Fruit fly (Drosophila melanogaster) whole organism, embryonic: ENCODE results near the gene CG2540.

ENCODE experiments used
- Atf6 ChIP-seq: fragments of 200-800 bp; sonication (Bioruptor generic); IDR thresholded peaks from 2 replicates; pipeline ENCODE4 v1.3.6; 2022; ENCODE audit warnings: missing biosample characterization, missing genetic modification characterization
- BtbVII ChIP-seq: fragments of 200-800 bp; sonication (Bioruptor generic); optimal IDR thresholded peaks from 3 replicates; lab custom pipeline; 2017; ENCODE audit warnings: missing biosample characterization, mild to moderate bottlenecking, missing genetic modification characterization
- CG10267 ChIP-seq: fragments of 200-800 bp; sonication (Bioruptor generic); optimal IDR thresholded peaks from 2 replicates; lab custom pipeline; 2018; ENCODE audit warnings: missing biosample characterization, mild to moderate bottlenecking, missing genetic modification characterization, moderate library complexity
- CG10565 ChIP-seq: fragments of 200-800 bp; sonication (Bioruptor generic); optimal IDR thresholded peaks from 3 replicates; lab custom pipeline; 2016; ENCODE audit warnings: missing biosample characterization, mild to moderate bottlenecking, missing genetic modification characterization
- CG13287 ChIP-seq: fragments of 200-800 bp; sonication (Bioruptor generic); IDR thresholded peaks from 2 replicates; pipeline ENCODE4 v1.3.6; 2022; ENCODE audit warnings: missing biosample characterization, missing genetic modification characterization; ENCODE audit not compliant: partially characterized antibody
- CG13296 ChIP-seq: fragments of 200-800 bp; sonication (Bioruptor generic); optimal IDR thresholded peaks from 3 replicates; lab custom pipeline; 2018; ENCODE audit warnings: missing biosample characterization, mild to moderate bottlenecking, missing genetic modification characterization
- CG13775 ChIP-seq: fragments of 200-800 bp; sonication (Bioruptor generic); optimal IDR thresholded peaks from 3 replicates; lab custom pipeline; 2017; ENCODE audit warnings: missing biosample characterization, mild to moderate bottlenecking, missing genetic modification characterization
- CG15269 ChIP-seq: fragments of 200-800 bp; sonication (Bioruptor generic); optimal IDR thresholded peaks from 2 replicates; lab custom pipeline; 2018; ENCODE audit warnings: missing biosample characterization, mild to moderate bottlenecking, missing genetic modification characterization, moderate library complexity
- CG1647 ChIP-seq: fragments of 200-800 bp; sonication (Bioruptor generic); optimal IDR thresholded peaks from 3 replicates; lab custom pipeline; 2016; ENCODE audit warnings: missing biosample characterization, missing genetic modification characterization
- CG2199 ChIP-seq: fragments of 200-800 bp; sonication (Bioruptor generic); IDR thresholded peaks from 3 replicates; pipeline ENCODE4 v1.3.6; 2022; ENCODE audit warnings: missing biosample characterization, missing genetic modification characterization
- CG30403 ChIP-seq: fragments of 200-800 bp; sonication (Bioruptor generic); optimal IDR thresholded peaks from 3 replicates; lab custom pipeline; 2016; ENCODE audit warnings: missing biosample characterization, missing genetic modification characterization
- CG31365 ChIP-seq: fragments of 200-800 bp; sonication (Bioruptor generic); optimal IDR thresholded peaks from 2 replicates; lab custom pipeline; 2018; ENCODE audit warnings: missing biosample characterization, mild to moderate bottlenecking, missing genetic modification characterization
- CG31441 ChIP-seq: fragments of 200-800 bp; sonication (Bioruptor generic); IDR thresholded peaks from 2 replicates; pipeline ENCODE4 v1.3.6; 2022; ENCODE audit warnings: missing biosample characterization, missing genetic modification characterization
- CG4707 ChIP-seq: fragments of 200-800 bp; sonication (Bioruptor generic); optimal IDR thresholded peaks from 2 replicates; lab custom pipeline; 2018; ENCODE audit warnings: missing biosample characterization, mild to moderate bottlenecking, missing genetic modification characterization, moderate library complexity
- CG4820 ChIP-seq: fragments of 200-800 bp; sonication (Bioruptor generic); optimal IDR thresholded peaks from 3 replicates; lab custom pipeline; 2016; ENCODE audit warnings: missing biosample characterization, missing genetic modification characterization
- CG6272 ChIP-seq: fragments of 200-800 bp; sonication (Bioruptor generic); IDR thresholded peaks from 2 replicates; pipeline ENCODE4 v1.3.6; 2022; ENCODE audit warnings: missing biosample characterization, missing genetic modification characterization
- CG7556 ChIP-seq: fragments of 200-800 bp; sonication (Bioruptor generic); optimal IDR thresholded peaks from 2 replicates; lab custom pipeline; 2017; ENCODE audit warnings: missing biosample characterization, mild to moderate bottlenecking, missing genetic modification characterization
- CG7839 ChIP-seq: fragments of 200-800 bp; sonication (Bioruptor generic); optimal IDR thresholded peaks from 3 replicates; lab custom pipeline; 2018; ENCODE audit warnings: missing biosample characterization, mild to moderate bottlenecking, missing genetic modification characterization, moderate library complexity
- CG8290 ChIP-seq, 3 experiments: fragments of 200-800 bp; sonication (Bioruptor generic); optimal IDR thresholded peaks; 2 replicates each; lab custom pipeline; 2016 to 2019; ENCODE audit warnings: missing biosample characterization in 3 of 3, missing genetic modification characterization in 3 of 3, mild to moderate bottlenecking in 2 of 3, moderate library complexity in 1 of 3
- CG9215 ChIP-seq: fragments of 200-800 bp; sonication (Bioruptor generic); IDR thresholded peaks from 2 replicates; pipeline ENCODE4 v1.3.6; 2022; ENCODE audit warnings: missing biosample characterization, missing genetic modification characterization
- Drgx ChIP-seq: fragments of 200-800 bp; sonication (Bioruptor generic); IDR thresholded peaks from 2 replicates; pipeline ENCODE4 v1.3.6; 2022; ENCODE audit warnings: missing biosample characterization, missing genetic modification characterization
- GATAe ChIP-seq: fragments of 200-800 bp; sonication (Bioruptor generic); conservative IDR thresholded peaks from 2 replicates; pipeline ENCODE4 v1.3.6; 2022; ENCODE audit warnings: missing biosample characterization, missing genetic modification characterization
- Gsc ChIP-seq: fragments of 200-800 bp; sonication (Bioruptor generic); IDR thresholded peaks from 2 replicates; pipeline ENCODE4 v1.3.6; 2022; ENCODE audit warnings: missing biosample characterization, missing genetic modification characterization
- Hand ChIP-seq: fragments of 200-800 bp; sonication (Bioruptor generic); optimal IDR thresholded peaks from 2 replicates; lab custom pipeline; 2017; ENCODE audit warnings: mild to moderate bottlenecking, missing biosample characterization, missing genetic modification reagents, missing genetic modification characterization
- Hr51 ChIP-seq, 2 experiments: fragments of 200-800 bp; sonication (Bioruptor generic); optimal IDR thresholded peaks; 2 replicates in 1 of 2; 3 replicates in 1 of 2; lab custom pipeline; 2016 to 2018; ENCODE audit warnings: missing biosample characterization in 2 of 2, missing genetic modification characterization in 2 of 2, mild to moderate bottlenecking in 1 of 2, moderate library complexity in 1 of 2
- MBD-R2 ChIP-seq: fragments of 200-800 bp; sonication (Bioruptor generic); IDR thresholded peaks from 2 replicates; pipeline ENCODE4 v1.3.6; 2022; ENCODE audit warnings: missing biosample characterization, missing genetic modification characterization
- Meics ChIP-seq: fragments of 200-800 bp; sonication (Bioruptor generic); optimal IDR thresholded peaks from 2 replicates; lab custom pipeline; 2017; ENCODE audit warnings: missing biosample characterization, mild to moderate bottlenecking, missing genetic modification characterization
- NC2β ChIP-seq: fragments of 200-800 bp; sonication (Bioruptor generic); optimal IDR thresholded peaks from 2 replicates; lab custom pipeline; 2016; ENCODE audit warnings: missing biosample characterization, missing genetic modification characterization
- Pdp1 ChIP-seq, 2 experiments: fragments of 200-800 bp; sonication (Bioruptor generic); optimal IDR thresholded peaks; 3 replicates each; lab custom pipeline; 2016; ENCODE audit warnings: missing biosample characterization in 2 of 2, missing genetic modification characterization in 2 of 2, mild to moderate bottlenecking in 1 of 2, moderate library complexity in 1 of 2
- Sox100B ChIP-seq: fragments of 200-800 bp; sonication (Bioruptor generic); optimal IDR thresholded peaks from 3 replicates; lab custom pipeline; 2018; ENCODE audit warnings: missing biosample characterization, mild to moderate bottlenecking, missing genetic modification characterization
- Taf1 ChIP-seq: fragments of 200-800 bp; sonication (Bioruptor generic); IDR thresholded peaks from 2 replicates; pipeline ENCODE4 v1.3.6; 2022; ENCODE audit warnings: missing biosample characterization, missing genetic modification characterization
- Trl ChIP-seq, 3 experiments: fragments of >200 bp in 2 of 3; fragments of 200-800 bp in 1 of 3; sonication (Bioruptor generic) in 1 of 3; optimal IDR thresholded peaks; 2 replicates in 1 of 3; 3 replicates in 2 of 3; lab custom pipeline; 2016 to 2017; ENCODE audit warnings: missing biosample characterization in 1 of 3, missing genetic modification characterization in 1 of 3
- ash1 ChIP-seq: fragments of 200-800 bp; sonication (Bioruptor generic); optimal IDR thresholded peaks from 2 replicates; lab custom pipeline; 2018; ENCODE audit warnings: missing biosample characterization, mild to moderate bottlenecking, missing genetic modification characterization
- bbx ChIP-seq: fragments of 200-800 bp; sonication (Bioruptor generic); IDR thresholded peaks from 2 replicates; pipeline ENCODE4 v1.3.6; 2022; ENCODE audit warnings: missing biosample characterization, missing genetic modification characterization; ENCODE audit not compliant: partially characterized antibody
- cg ChIP-seq: fragments of 200-800 bp; sonication (Bioruptor generic); optimal IDR thresholded peaks from 3 replicates; lab custom pipeline; 2019; ENCODE audit warnings: missing biosample characterization, mild to moderate bottlenecking, missing genetic modification characterization, moderate library complexity
- chif ChIP-seq, 2 experiments: fragments of 200-800 bp; sonication (Bioruptor generic); optimal IDR thresholded peaks; 3 replicates each; lab custom pipeline; 2016; ENCODE audit warnings: missing biosample characterization in 2 of 2, missing genetic modification characterization in 2 of 2
- chinmo ChIP-seq: fragments of 200-800 bp; sonication (Bioruptor generic); IDR thresholded peaks from 4 replicates; pipeline ENCODE4 v1.3.6; 2022; ENCODE audit warnings: missing biosample characterization, missing genetic modification characterization; ENCODE audit not compliant: partially characterized antibody
- gcm ChIP-seq: fragments of 200-800 bp; sonication (Bioruptor generic); optimal IDR thresholded peaks from 2 replicates; lab custom pipeline; 2019; ENCODE audit warnings: missing biosample characterization, mild to moderate bottlenecking, missing genetic modification characterization, moderate library complexity
- grau ChIP-seq: fragments of 200-800 bp; optimal IDR thresholded peaks from 3 replicates; lab custom pipeline; 2019; ENCODE audit warnings: missing biosample characterization, mild to moderate bottlenecking, missing genetic modification characterization, moderate library complexity
- hth ChIP-seq: fragments of >200 bp; optimal IDR thresholded peaks from 2 replicates; lab custom pipeline; 2017; ENCODE audit warnings: inconsistent platforms
- jing ChIP-seq: fragments of 200-800 bp; sonication (Bioruptor generic); optimal IDR thresholded peaks from 2 replicates; lab custom pipeline; 2018; ENCODE audit warnings: missing biosample characterization, mild to moderate bottlenecking, missing genetic modification characterization
- lab ChIP-seq: fragments of 200-800 bp; sonication (Bioruptor generic); optimal IDR thresholded peaks from 3 replicates; lab custom pipeline; 2017; ENCODE audit warnings: missing biosample characterization, missing genetic modification characterization, mild to moderate bottlenecking, moderate library complexity, missing genetic modification reagents
- luna ChIP-seq: fragments of 200-800 bp; sonication (Bioruptor generic); optimal IDR thresholded peaks from 2 replicates; lab custom pipeline; 2016; ENCODE audit warnings: missing biosample characterization, missing genetic modification characterization
- pita ChIP-seq: fragments of 200-800 bp; sonication (Bioruptor generic); optimal IDR thresholded peaks from 2 replicates; lab custom pipeline; 2017; ENCODE audit warnings: missing biosample characterization, mild to moderate bottlenecking, missing genetic modification characterization
- shn ChIP-seq: fragments of 200-800 bp; sonication (Bioruptor generic); optimal IDR thresholded peaks from 3 replicates; lab custom pipeline; 2016; ENCODE audit warnings: missing biosample characterization, missing genetic modification characterization
- sima ChIP-seq: fragments of 200-800 bp; sonication (Bioruptor generic); optimal IDR thresholded peaks from 2 replicates; lab custom pipeline; 2016; ENCODE audit warnings: missing biosample characterization, missing genetic modification characterization
- so ChIP-seq: fragments of 200-800 bp; sonication (Bioruptor generic); IDR thresholded peaks from 3 replicates; pipeline ENCODE4 v1.3.6; 2022; ENCODE audit warnings: missing biosample characterization, missing genetic modification characterization
- ssp ChIP-seq: fragments of 200-800 bp; sonication (Bioruptor generic); IDR thresholded peaks from 2 replicates; pipeline ENCODE4 v1.3.6; 2022; ENCODE audit warnings: missing biosample characterization, missing genetic modification characterization
- stwl ChIP-seq: fragments of 200-800 bp; sonication (Bioruptor generic); optimal IDR thresholded peaks from 3 replicates; lab custom pipeline; 2018; ENCODE audit warnings: missing biosample characterization, mild to moderate bottlenecking, missing genetic modification characterization, moderate library complexity
- zfh2 ChIP-seq: fragments of 200-800 bp; sonication (Bioruptor generic); optimal IDR thresholded peaks from 2 replicates; lab custom pipeline; 2016; ENCODE audit warnings: missing biosample characterization, missing genetic modification characterization

The CG2540 gene

DNA sequence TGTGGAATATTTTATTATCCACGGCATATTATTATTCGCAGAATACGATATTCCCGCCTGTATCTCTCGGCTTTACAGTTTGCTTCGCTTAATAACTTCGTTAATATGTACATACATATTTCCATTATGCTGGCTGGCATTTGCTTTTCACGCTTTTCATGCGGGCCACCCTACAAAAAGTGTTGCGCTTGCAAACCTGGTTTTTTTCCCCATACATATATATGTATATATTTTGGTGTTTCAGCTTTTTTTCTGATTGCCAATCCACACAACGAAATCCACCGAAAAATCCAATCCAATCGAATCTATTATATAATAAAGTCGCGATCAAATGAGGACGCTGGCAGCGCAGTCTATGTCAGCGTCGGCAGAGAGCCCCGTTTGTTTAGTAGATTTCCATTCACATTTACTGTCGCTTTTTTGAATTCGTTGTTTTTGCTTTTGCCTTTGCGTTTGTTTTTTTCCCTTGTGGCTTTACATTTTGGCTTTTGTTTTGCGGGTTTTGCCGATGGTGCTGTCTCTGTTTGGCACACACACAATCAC, 36.2 kb downstream of the CG2540 start (continued):
- TF ChIP-seq gcm (GFP tag; lab: Kevin White, UChicago) (peak; percentile 76), CG30403 (GFP tag; lab: Kevin White, UChicago) (peak; percentile 5), CG15269 (tag; lab: Kevin White, UChicago) (peak; percentile 40), shn (GFP tag; lab: Kevin White, UChicago) (no peak), CG8290 (GFP tag; optimal IDR thresholded peaks at IDR 0.05; lab: Kevin White, UChicago) (no peak), CG8290 (tag; optimal IDR thresholded peaks at IDR 0.05; lab: Kevin White, UChicago) (no peak), chinmo (GFP tag; lab: Robert Waterston, UW) (peak; percentile 87; the same call in 2 of the 4 replicates), CG10267 (tag; lab: Kevin White, UChicago) (no peak), Hr51 (GFP tag; optimal IDR thresholded peaks at IDR 0.05; lab: Kevin White, UChicago) (peak in 1 of 2 experiments; percentile 6), BtbVII (GFP tag; lab: Kevin White, UChicago) (no peak), CG7556 (GFP tag; lab: Kevin White, UChicago) (peak; percentile 26), CG13775 (GFP tag; lab: Kevin White, UChicago) (peak; percentile 44), ssp (GFP tag; lab: Robert Waterston, UW) (no peak), CG4820 (GFP tag; lab: Kevin White, UChicago) (no peak), CG2199 (no peak), CG4707 (GFP tag; lab: Kevin White, UChicago) (no peak), CG9215 (no peak), Pdp1 (GFP tag; optimal IDR thresholded peaks at IDR 0.05; lab: Kevin White, UChicago) (peak in 1 of 2 experiments; percentile 86), chif (GFP tag; optimal IDR thresholded peaks at IDR 0.05; lab: Kevin White, UChicago) (no peak), CG10565 (GFP tag; lab: Kevin White, UChicago) (no peak), Taf1 (GFP tag; lab: Robert Waterston, UW) (no peak), CG7839 (tag; lab: Kevin White, UChicago) (peak; percentile 9), luna (GFP tag; lab: Kevin White, UChicago) (no peak), Sox100B (GFP tag; lab: Kevin White, UChicago) (peak; percentile 13), so (GFP tag; lab: Robert Waterston, UW) (0 out of 3 replicates have a peak, but pooled peaks have one; percentile 5), CG13287 (no peak), sima (GFP tag; lab: Kevin White, UChicago) (no peak), CG31365 (tag; lab: Kevin White, UChicago) (no peak), lab (GFP tag; lab: Kevin White, UChicago) (no peak), hth (no peak), grau (tag; lab: Kevin White, UChicago) (peak; percentile 7), GATAe (no peak), CG31441 (0 out of 2 replicates have a peak, but pooled peaks have one; percentile 4), pita (GFP tag; lab: Kevin White, UChicago) (no peak), stwl (tag; lab: Kevin White, UChicago) (no peak), Meics (GFP tag; lab: Kevin White, UChicago) (peak; percentile 31)

- TF ChIP-seq Atf6 (GFP tag; lab: Robert Waterston, UW) (peak; percentile 94), ash1 (GFP tag; lab: Kevin White, UChicago) (peak; percentile 61), Trl (optimal IDR thresholded peaks at IDR 0.05; lab: Kevin White, UChicago) (peak; percentile 23 to 42), Trl (GFP tag; optimal IDR thresholded peaks at IDR 0.05; lab: Kevin White, UChicago) (peak; percentile 80), bbx (GFP tag; lab: Robert Waterston, UW) (no peak), CG6272 (GFP tag; lab: Robert Waterston, UW) (peak; percentile 88), jing (peak; percentile 63), CG1647 (GFP tag; lab: Kevin White, UChicago) (peak; percentile 85), CG13296 (GFP tag; lab: Kevin White, UChicago) (peak; percentile 96), Hand (peak; percentile 92), Drgx (GFP tag; lab: Robert Waterston, UW) (peak; percentile 76), MBD-R2 (peak; percentile 90), cg (GFP tag; lab: Kevin White, UChicago) (no peak), Gsc (GFP tag; lab: Robert Waterston, UW) (no peak; the same call in 1 of the 2 replicates), NC2β (peak; percentile 78), zfh2 (GFP tag; lab: Kevin White, UChicago) (peak; percentile 68)
Observed at dm6 chrX:12666471-12666884, 36.8 kb downstream of the CG2540 start.
